Fruit fly (Drosophila melanogaster) whole organism, prepupa: ENCODE measurements around the gene CG13385.

ENCODE experiments used
- Blimp-1 ChIP-seq: fragments of 200-800 bp; sonication (Bioruptor generic); optimal IDR thresholded peaks from 3 replicates; lab custom pipeline; 2017; ENCODE audit warnings: missing biosample characterization, missing genetic modification characterization, mild to moderate bottlenecking, moderate library complexity, missing genetic modification reagents
- CG10631 ChIP-seq: fragments of 200-800 bp; sonication (Bioruptor generic); optimal IDR thresholded peaks from 2 replicates; lab custom pipeline; 2016; ENCODE audit warnings: missing biosample characterization, missing genetic modification characterization
- CG11762 ChIP-seq: fragments of 200-800 bp; sonication (Bioruptor generic); optimal IDR thresholded peaks from 3 replicates; lab custom pipeline; 2016; ENCODE audit warnings: missing biosample characterization, missing genetic modification characterization; ENCODE audit not compliant: insufficient read depth
- CG15336 ChIP-seq: fragments of 200-800 bp; sonication (Bioruptor generic); IDR thresholded peaks from 2 replicates; pipeline ENCODE4 v1.3.6; 2022; ENCODE audit warnings: missing biosample characterization, missing genetic modification characterization
- CG6163 ChIP-seq: fragments of 200-800 bp; sonication (Bioruptor generic); IDR thresholded peaks from 3 replicates; pipeline ENCODE4 v1.3.6; 2022; ENCODE audit warnings: missing biosample characterization, missing genetic modification characterization
- Eip75B ChIP-seq: fragments of 200-800 bp; sonication (Bioruptor generic); optimal IDR thresholded peaks from 3 replicates; lab custom pipeline; 2016; ENCODE audit warnings: missing biosample characterization, missing genetic modification characterization
- Ets96B ChIP-seq: fragments of 200-800 bp; optimal IDR thresholded peaks from 2 replicates; lab custom pipeline; 2019; ENCODE audit warnings: missing biosample characterization, mild to moderate bottlenecking, missing genetic modification characterization, moderate library complexity
- Gug ChIP-seq: fragments of 200-800 bp; sonication (Bioruptor generic); IDR thresholded peaks from 2 replicates; pipeline ENCODE4 v1.3.6; 2022; ENCODE audit warnings: missing biosample characterization, missing genetic modification characterization
- Hr39 ChIP-seq: fragments of 200-800 bp; sonication (Bioruptor generic); optimal IDR thresholded peaks from 2 replicates; lab custom pipeline; 2016; ENCODE audit warnings: missing biosample characterization, missing genetic modification characterization
- dac ChIP-seq: fragments of 200-800 bp; sonication (Bioruptor generic); optimal IDR thresholded peaks from 2 replicates; lab custom pipeline; 2017; ENCODE audit warnings: missing biosample characterization, mild to moderate bottlenecking, missing genetic modification characterization
- spab ChIP-seq: fragments of 200-800 bp; sonication (Bioruptor generic); optimal IDR thresholded peaks from 2 replicates; lab custom pipeline; 2017; ENCODE audit warnings: missing biosample characterization, mild to moderate bottlenecking, missing genetic modification characterization, missing genetic modification reagents
- vri ChIP-seq: fragments of 200-800 bp; sonication (Bioruptor generic); optimal IDR thresholded peaks from 3 replicates; lab custom pipeline; 2016; ENCODE audit warnings: missing biosample characterization, mild to moderate bottlenecking, missing genetic modification characterization

DNA sequence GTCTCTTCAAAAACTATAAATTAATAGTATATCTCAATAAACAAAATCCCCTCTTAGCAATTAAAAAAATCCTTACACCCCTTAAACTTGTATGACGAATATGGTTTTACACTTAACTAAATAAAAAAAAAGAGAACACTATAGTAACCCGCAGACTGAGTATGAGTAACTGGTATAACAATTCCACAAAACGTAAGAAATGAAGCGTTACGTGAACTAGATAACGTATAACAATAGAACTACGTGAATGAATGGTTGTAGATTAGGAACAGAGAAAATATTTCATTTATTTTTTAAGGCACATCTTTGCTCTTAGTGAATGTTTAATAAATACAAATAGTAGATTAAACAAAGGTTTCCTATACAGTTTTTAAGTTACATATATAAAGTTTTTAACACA lies 41.0 kb upstream of the CG13385 start:
- no peak for TF ChIP-seq dac (GFP tag; lab: Kevin White, UChicago)
- TF ChIP-seq CG10631 (GFP tag; lab: Kevin White, UChicago) = no peak
- TF ChIP-seq Gug = no peak
- TF ChIP-seq Hr39 (GFP tag; lab: Kevin White, UChicago) = no peak
- TF ChIP-seq Eip75B (GFP tag; lab: Kevin White, UChicago) = no peak
- TF ChIP-seq spab = no peak
- TF ChIP-seq CG6163 (GFP tag; lab: Robert Waterston, UW) = no peak
- TF ChIP-seq vri (GFP tag; lab: Kevin White, UChicago) = no peak
- TF ChIP-seq CG11762 (GFP tag; lab: Kevin White, UChicago) = no peak
- TF ChIP-seq CG15336 (GFP tag; lab: Robert Waterston, UW) = no peak
- TF ChIP-seq Ets96B = no peak
- no peak for TF ChIP-seq Blimp-1 (GFP tag; lab: Kevin White, UChicago)
